Fruit fly (Drosophila melanogaster) S2 (cell line): ENCODE measurements around the gene sif.

Experiments used
- CG8478 ChIP-seq: fragments of >200 bp; optimal IDR thresholded peaks from 2 replicates; lab custom pipeline; 2018
- CTCF ChIP-seq, 2 experiments: fragments of >200 bp; optimal IDR thresholded peaks; 2 replicates each; lab custom pipeline; 2018

DNA sequence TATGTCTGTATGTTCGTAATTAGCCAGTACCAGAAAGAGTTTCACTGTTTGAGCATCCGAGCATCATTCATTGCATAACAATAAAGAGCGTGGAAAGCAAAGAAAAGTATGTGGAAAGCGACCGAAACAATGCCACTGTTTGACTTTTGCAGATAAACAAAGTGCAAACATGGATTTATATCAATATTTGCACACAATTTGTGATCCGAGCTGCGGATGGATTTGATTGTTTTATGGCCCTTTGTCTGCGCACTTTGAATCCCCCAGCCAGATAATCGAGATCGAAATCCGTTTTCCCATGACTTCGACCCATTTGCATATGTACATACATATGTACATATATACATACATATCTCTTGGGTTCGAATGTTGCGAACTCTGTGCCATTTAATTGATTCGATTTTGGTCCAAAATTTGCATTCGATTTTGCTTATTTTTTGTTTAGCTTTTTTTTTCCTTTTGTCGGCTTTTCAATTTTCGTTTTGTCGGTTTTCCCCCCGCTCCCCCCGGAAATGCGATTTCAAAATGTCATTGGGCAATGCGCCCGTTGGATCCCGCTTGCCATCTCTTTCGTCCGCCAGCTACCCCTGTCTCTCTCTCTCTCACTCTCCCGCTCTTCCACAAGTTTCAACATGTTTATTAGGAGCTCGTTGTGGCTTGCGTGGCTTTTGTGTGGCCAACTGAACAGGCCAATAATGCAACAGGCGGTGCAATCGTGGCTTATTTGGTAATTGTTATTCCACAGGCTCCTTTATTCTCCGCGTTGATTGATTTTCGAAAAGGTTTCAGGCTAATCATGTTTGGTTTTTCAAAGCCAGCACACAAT, 127.7 kb downstream of the sif start:
- no peak for TF ChIP-seq CTCF (optimal IDR thresholded peaks at IDR 0.05; lab: Kevin White, UChicago)
- TF ChIP-seq CG8478 (lab: Kevin White, UChicago), result no peak
